Fruit fly (Drosophila melanogaster) whole organism, wandering third instar larva: Measurements from ENCODE around the gene CAH6.

Experiments used
- CG32264 ChIP-seq: fragments of 200-800 bp; sonication (Bioruptor generic); optimal IDR thresholded peaks from 2 replicates; lab custom pipeline; 2016; ENCODE audit warnings: missing biosample characterization, missing genetic modification characterization
- CG9705 ChIP-seq: fragments of 200-800 bp; sonication (Bioruptor generic); optimal IDR thresholded peaks from 2 replicates; lab custom pipeline; 2018; ENCODE audit warnings: missing biosample characterization, mild to moderate bottlenecking, missing genetic modification characterization
- Dfd ChIP-seq: fragments of >200 bp; optimal IDR thresholded peaks from 2 replicates; lab custom pipeline; 2017; ENCODE audit warnings: missing biosample characterization, missing genetic modification characterization
- Dif ChIP-seq: fragments of 200-275, 200-300 bp; sonication (Bioruptor generic); optimal IDR thresholded peaks from 2 replicates; lab custom pipeline; 2018; ENCODE audit warnings: missing biosample characterization, missing genetic modification characterization; ENCODE audit not compliant: partially characterized antibody
- GATAd ChIP-seq: sonication (Bioruptor generic); optimal IDR thresholded peaks from 2 replicates; lab custom pipeline; 2016; ENCODE audit warnings: missing biosample characterization, missing genetic modification characterization
- HLH106 ChIP-seq: fragments of 200-800 bp; optimal IDR thresholded peaks from 3 replicates; lab custom pipeline; 2019; ENCODE audit warnings: missing biosample characterization, mild to moderate bottlenecking, missing genetic modification characterization, moderate library complexity
- Hnf4 ChIP-seq: fragments of 200-800 bp; sonication (Bioruptor generic); optimal IDR thresholded peaks from 2 replicates; lab custom pipeline; 2016; ENCODE audit warnings: missing biosample characterization, mild to moderate bottlenecking, missing genetic modification characterization
- Hr78 ChIP-seq: fragments of >200 bp; optimal IDR thresholded peaks from 2 replicates; lab custom pipeline; 2017; ENCODE audit warnings: missing biosample characterization, missing genetic modification characterization
- Hr83 ChIP-seq: fragments of 200-300 bp; sonication (Bioruptor generic); optimal IDR thresholded peaks from 2 replicates; lab custom pipeline; 2016; ENCODE audit warnings: missing biosample characterization, mild to moderate bottlenecking, missing genetic modification characterization, moderate library complexity; ENCODE audit not compliant: poor library complexity, severe bottlenecking
- Jra ChIP-seq: sonication (Bioruptor generic); optimal IDR thresholded peaks from 2 replicates; lab custom pipeline; 2016; ENCODE audit warnings: missing biosample characterization, missing genetic modification characterization
- Myc ChIP-seq: fragments of >200 bp; optimal IDR thresholded peaks from 2 replicates; lab custom pipeline; 2017
- N ChIP-seq: fragments of >200 bp; optimal IDR thresholded peaks from 2 replicates; lab custom pipeline; 2018; ENCODE audit warnings: missing biosample characterization, missing external identifiers, missing genetic modification characterization
- OdsH ChIP-seq: fragments of 200-800 bp; sonication (Bioruptor generic); optimal IDR thresholded peaks from 2 replicates; lab custom pipeline; 2016; ENCODE audit warnings: missing biosample characterization, mild to moderate bottlenecking, missing genetic modification characterization
- Rel ChIP-seq, 2 experiments: fragments of 200-800 bp; sonication (Bioruptor generic) in 1 of 2; optimal IDR thresholded peaks; 2 replicates in 1 of 2; 3 replicates in 1 of 2; lab custom pipeline; 2016 to 2019; ENCODE audit warnings: mild to moderate bottlenecking in 2 of 2, missing biosample characterization in 2 of 2, missing genetic modification characterization in 2 of 2, moderate library complexity in 1 of 2
- Sp1 ChIP-seq: fragments of 200-800 bp; sonication (Bioruptor generic); optimal IDR thresholded peaks from 3 replicates; lab custom pipeline; 2019; ENCODE audit warnings: missing biosample characterization, mild to moderate bottlenecking, missing genetic modification characterization, moderate library complexity
- Vsx2 ChIP-seq: fragments of 200-300, 225-300 bp; sonication (Bioruptor generic); optimal IDR thresholded peaks from 2 replicates; lab custom pipeline; 2018; ENCODE audit warnings: missing biosample characterization, missing genetic modification characterization; ENCODE audit not compliant: partially characterized antibody
- br ChIP-seq: fragments of 200-800 bp; sonication (Bioruptor generic); optimal IDR thresholded peaks from 2 replicates; lab custom pipeline; 2016; ENCODE audit warnings: missing biosample characterization, missing genetic modification characterization
- dl ChIP-seq, 2 experiments: fragments of 175-275, 200-275 bp in 1 of 2; fragments of 200-275 bp in 1 of 2; sonication (Bioruptor generic); optimal IDR thresholded peaks; lab custom pipeline; 2018; ENCODE audit warnings: mild to moderate bottlenecking in 2 of 2, missing biosample characterization in 2 of 2, missing genetic modification characterization in 2 of 2, moderate library complexity in 2 of 2; ENCODE audit not compliant: partially characterized antibody in 2 of 2, insufficient read depth in 1 of 2
- dmrt93B ChIP-seq: fragments of 200-800 bp; sonication (Bioruptor generic); optimal IDR thresholded peaks from 2 replicates; lab custom pipeline; 2018; ENCODE audit warnings: missing biosample characterization, mild to moderate bottlenecking, missing genetic modification characterization
- dsf ChIP-seq: sonication (Bioruptor generic); optimal IDR thresholded peaks from 2 replicates; lab custom pipeline; 2016; ENCODE audit warnings: missing biosample characterization, missing genetic modification characterization, borderline replicate concordance
- ey ChIP-seq: fragments of 200-800 bp; sonication (Bioruptor generic); optimal IDR thresholded peaks from 2 replicates; lab custom pipeline; 2016; ENCODE audit warnings: missing biosample characterization, missing genetic modification characterization
- foxo ChIP-seq, 2 experiments: fragments of 200-800 bp; sonication (Bioruptor generic); optimal IDR thresholded peaks; 2 replicates in 1 of 2; 3 replicates in 1 of 2; lab custom pipeline; 2016 to 2017; ENCODE audit warnings: missing biosample characterization in 2 of 2, missing genetic modification characterization in 2 of 2
- fru ChIP-seq: fragments of 200-800 bp; sonication (Bioruptor generic); optimal IDR thresholded peaks from 3 replicates; lab custom pipeline; 2016; ENCODE audit warnings: missing biosample characterization, mild to moderate bottlenecking, missing genetic modification characterization
- h ChIP-seq: fragments of 200-800 bp; sonication (Bioruptor generic); optimal IDR thresholded peaks from 3 replicates; lab custom pipeline; 2016; ENCODE audit warnings: missing biosample characterization, mild to moderate bottlenecking, missing genetic modification characterization
- jim ChIP-seq: fragments of 175-275, 200-325 bp; sonication (Bioruptor generic); optimal IDR thresholded peaks from 2 replicates; lab custom pipeline; 2016; ENCODE audit warnings: missing biosample characterization, mild to moderate bottlenecking, missing genetic modification characterization
- lola ChIP-seq: fragments of >200 bp; optimal IDR thresholded peaks from 2 replicates; lab custom pipeline; 2017; ENCODE audit warnings: missing biosample characterization, missing genetic modification characterization
- pan ChIP-seq: fragments of >200 bp; optimal IDR thresholded peaks from 2 replicates; lab custom pipeline; 2017
- psq ChIP-seq: fragments of 200-800 bp; sonication (Bioruptor generic); optimal IDR thresholded peaks from 3 replicates; lab custom pipeline; 2017; ENCODE audit warnings: missing biosample characterization, mild to moderate bottlenecking, missing genetic modification characterization, moderate library complexity
- rgr ChIP-seq: fragments of 200-800 bp; sonication (Bioruptor generic); optimal IDR thresholded peaks from 3 replicates; lab custom pipeline; 2016; ENCODE audit warnings: missing biosample characterization, mild to moderate bottlenecking, missing genetic modification characterization
- sv ChIP-seq: fragments of 200-800 bp; sonication (Bioruptor generic); optimal IDR thresholded peaks from 3 replicates; lab custom pipeline; 2016; ENCODE audit warnings: missing biosample characterization, missing genetic modification characterization
- tai ChIP-seq: sonication (Bioruptor generic); optimal IDR thresholded peaks from 2 replicates; lab custom pipeline; 2016; ENCODE audit warnings: missing biosample characterization, missing genetic modification characterization
- woc ChIP-seq: sonication (Bioruptor generic); optimal IDR thresholded peaks from 2 replicates; lab custom pipeline; 2016; ENCODE audit warnings: missing biosample characterization, mild to moderate bottlenecking, missing genetic modification characterization

CAH6 gene

DNA sequence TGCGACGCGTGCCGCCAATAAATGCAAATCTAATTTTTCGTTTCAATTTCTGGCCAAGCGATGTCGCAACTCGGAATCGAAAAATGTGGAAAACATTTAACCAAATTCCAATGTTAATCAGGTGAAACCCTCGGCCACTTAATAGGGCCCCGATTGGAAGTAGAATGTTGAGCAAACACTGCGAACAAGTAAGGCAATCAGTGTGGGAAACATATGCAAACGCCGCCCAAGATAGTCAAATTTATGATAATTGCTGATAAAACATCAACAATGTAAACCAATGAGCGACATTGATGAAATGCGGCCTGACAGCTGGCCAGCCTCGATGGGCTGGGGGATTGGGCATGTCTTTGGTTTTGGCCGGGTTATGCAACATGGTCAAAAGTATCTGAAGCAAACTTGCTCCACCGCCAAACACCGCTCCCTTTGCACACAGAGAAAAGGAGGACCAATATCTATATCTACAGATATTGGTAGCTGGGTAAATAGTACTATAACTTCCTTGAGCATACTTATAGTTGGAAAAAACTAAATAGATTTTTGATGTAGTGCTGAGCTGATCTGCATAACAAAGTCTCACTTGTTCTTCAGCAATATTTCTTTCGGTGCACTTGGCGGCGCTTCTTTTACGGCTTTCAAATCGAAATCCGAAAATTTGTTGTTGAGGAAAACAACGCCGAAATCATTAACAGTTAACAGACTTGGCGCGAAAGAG lies 10.0 kb upstream of the CAH6 start:
- TF ChIP-seq fru (GFP tag; lab: Kevin White, UChicago) (peak; percentile 37), foxo (GFP tag; optimal IDR thresholded peaks at IDR 0.05; lab: Kevin White, UChicago) (peak in 1 of 2 experiments; percentile 15), sv (peak; percentile 21), dmrt93B (GFP tag; lab: Kevin White, UChicago) (no peak), N (no peak), br (GFP tag; lab: Kevin White, UChicago) (no peak), h (GFP tag; lab: Kevin White, UChicago) (peak; percentile 13), CG9705 (GFP tag; lab: Kevin White, UChicago) (no peak), Hr78 (GFP tag; lab: Kevin White, UChicago) (no peak), HLH106 (peak; percentile 29), woc (no peak)

DNA sequence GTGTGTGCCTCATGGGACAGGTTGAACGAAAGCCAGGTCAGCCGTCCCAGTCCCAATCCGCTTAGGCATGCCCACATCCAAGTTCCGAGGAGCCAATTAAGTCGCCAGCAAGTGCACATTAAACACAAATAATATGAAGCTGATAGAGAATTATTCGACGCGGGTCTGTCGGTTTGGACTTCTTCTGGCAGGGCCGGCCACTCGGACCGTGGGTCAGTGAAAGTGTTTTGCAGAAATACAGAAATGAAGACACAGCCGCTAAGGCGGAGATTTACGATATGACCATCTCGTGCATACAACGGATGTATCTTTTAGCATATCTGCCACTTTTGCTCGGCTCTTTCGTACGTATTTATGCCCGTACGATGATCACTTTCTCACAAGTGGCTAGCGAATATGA lies 9.2 kb upstream of the CAH6 start:
- TF ChIP-seq GATAd (GFP tag; lab: Kevin White, UChicago) = no peak
- no peak for TF ChIP-seq dl (GFP tag; optimal IDR thresholded peaks at IDR 0.05; lab: Kevin White, UChicago; ENCODE audit: insufficient read depth in 1 of 2, partially characterized antibody in 2 of 2)
- no peak for TF ChIP-seq fru (GFP tag; lab: Kevin White, UChicago)
- no peak for TF ChIP-seq h (GFP tag; lab: Kevin White, UChicago)
- TF ChIP-seq tai (GFP tag; lab: Kevin White, UChicago) = no peak
- no peak for TF ChIP-seq dsf (GFP tag; lab: Kevin White, UChicago)
- no peak for TF ChIP-seq ey (GFP tag; lab: Kevin White, UChicago)
- TF ChIP-seq CG32264 = no peak
- TF ChIP-seq lola = no peak
- TF ChIP-seq psq (GFP tag; lab: Kevin White, UChicago) = no peak
- TF ChIP-seq br (GFP tag; lab: Kevin White, UChicago) = no peak
- TF ChIP-seq OdsH (GFP tag; lab: Kevin White, UChicago) = no peak
- TF ChIP-seq jim (GFP tag; lab: Kevin White, UChicago) = no peak
- no peak for TF ChIP-seq N
- TF ChIP-seq Vsx2 (GFP tag; lab: Kevin White, UChicago) = no peak
- TF ChIP-seq Hr78 (GFP tag; lab: Kevin White, UChicago) = no peak
- no peak for TF ChIP-seq Sp1 (GFP tag; lab: Kevin White, UChicago)
- no peak for TF ChIP-seq dmrt93B (GFP tag; lab: Kevin White, UChicago)
- no peak for TF ChIP-seq Hnf4 (GFP tag; lab: Kevin White, UChicago)
- TF ChIP-seq, all 38 proteins: peak for 0

DNA sequence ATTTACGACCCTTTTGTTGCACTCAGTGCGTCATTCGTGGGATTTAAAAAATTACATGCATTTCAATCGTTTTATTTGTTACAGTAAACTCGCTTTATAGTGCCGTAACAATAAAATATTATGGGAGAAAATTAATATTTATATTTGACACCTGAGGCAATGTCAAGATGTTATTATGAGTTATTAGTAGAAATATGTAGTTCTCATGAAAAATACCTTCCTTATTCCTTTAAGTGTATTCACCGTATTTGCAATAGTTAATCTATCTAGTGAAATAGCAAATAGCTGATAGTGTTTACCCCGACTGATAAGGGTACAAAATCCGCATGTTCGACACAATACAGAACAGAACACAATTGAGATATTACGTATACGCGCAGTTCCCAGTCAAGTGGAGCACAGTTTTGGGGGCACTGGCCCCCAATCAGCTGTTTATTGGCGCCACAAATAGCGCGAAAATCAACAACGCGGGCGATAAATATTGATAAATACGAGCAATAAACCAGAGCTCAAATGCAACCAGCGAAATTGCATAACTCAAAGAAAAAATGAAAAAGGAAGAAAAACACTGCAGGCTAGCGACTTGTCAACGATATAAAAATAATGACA lies 6.9 kb upstream of the CAH6 start:
- no peak for TF ChIP-seq lola
- TF ChIP-seq, all 38 proteins: peak for 0

DNA sequence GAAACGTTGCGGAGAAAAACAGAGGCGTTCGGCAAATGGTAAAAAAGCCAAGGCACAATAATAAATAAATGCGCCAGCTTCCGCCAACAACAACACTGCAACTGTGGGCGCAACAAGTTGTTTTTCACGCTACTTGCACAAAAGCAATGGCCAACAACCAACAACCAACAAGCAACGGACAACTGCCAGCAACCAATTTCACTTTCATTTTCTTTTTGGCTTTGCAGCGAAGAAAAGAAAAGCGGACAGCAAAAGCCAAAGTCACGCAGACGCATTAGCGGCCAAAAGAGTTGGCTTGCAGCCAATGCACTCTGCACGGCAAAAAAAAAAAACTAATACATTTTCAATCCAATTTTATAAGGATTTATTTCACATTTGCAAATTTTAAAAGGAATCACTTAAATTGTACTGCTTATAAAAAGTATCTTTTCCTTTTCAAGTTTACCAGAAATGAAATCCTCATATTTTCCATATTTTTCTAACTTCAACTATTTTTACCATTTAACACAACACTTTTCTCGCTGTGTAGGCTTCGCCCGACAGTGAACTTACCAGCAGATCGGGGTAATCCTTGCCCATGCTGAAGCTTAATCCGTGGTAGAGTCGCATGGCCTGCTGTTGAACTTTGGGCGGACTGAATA lies 6.1 kb upstream of the CAH6 start:
- TF ChIP-seq Hr83 = no peak
- no peak for TF ChIP-seq Rel (GFP tag; optimal IDR thresholded peaks at IDR 0.05; lab: Kevin White, UChicago)
- no peak for TF ChIP-seq Rel (tag; optimal IDR thresholded peaks at IDR 0.05; lab: Kevin White, UChicago)
- no peak for TF ChIP-seq dmrt93B (GFP tag; lab: Kevin White, UChicago)
- TF ChIP-seq Jra (GFP tag; lab: Kevin White, UChicago) = no peak
- TF ChIP-seq Sp1 (GFP tag; lab: Kevin White, UChicago) = no peak
- no peak for TF ChIP-seq pan (lab: Kevin White, UChicago)
- no peak for TF ChIP-seq br (GFP tag; lab: Kevin White, UChicago)
- no peak for TF ChIP-seq Dfd (GFP tag; lab: Kevin White, UChicago)
- TF ChIP-seq tai (GFP tag; lab: Kevin White, UChicago) = no peak
- TF ChIP-seq ey (GFP tag; lab: Kevin White, UChicago) = no peak
- TF ChIP-seq GATAd (GFP tag; lab: Kevin White, UChicago) = no peak
- no peak for TF ChIP-seq rgr (GFP tag; lab: Kevin White, UChicago)
- no peak for TF ChIP-seq CG9705 (GFP tag; lab: Kevin White, UChicago)
- TF ChIP-seq Vsx2 (GFP tag; lab: Kevin White, UChicago) = no peak
- TF ChIP-seq Myc (lab: Kevin White, UChicago) = no peak
- no peak for TF ChIP-seq lola
- TF ChIP-seq Dif (GFP tag; lab: Kevin White, UChicago) = no peak
